Worm (Caenorhabditis elegans) whole organism, young adult: Measurements from ENCODE around the gene calu-1.

Experiments used
- B0261.1 ChIP-seq: sonication (generic microtip); optimal IDR thresholded peaks from 2 replicates; lab custom pipeline; 2016; ENCODE audit warnings: mild to moderate bottlenecking, missing genetic modification characterization, moderate library complexity, missing compliant biosample characterization
- Y56A3A.18 ChIP-seq: fragments of 200-800 bp; sonication (Bioruptor generic); IDR thresholded peaks from 2 replicates; pipeline ENCODE4 v1.3.6; 2022; ENCODE audit warnings: missing genetic modification reagents, missing genetic modification characterization, missing compliant biosample characterization
- ceh-27 ChIP-seq: fragments of 200-800 bp; sonication (Bioruptor generic); optimal IDR thresholded peaks from 2 replicates; lab custom pipeline; 2018; ENCODE audit warnings: mild to moderate bottlenecking, missing genetic modification characterization, moderate library complexity, missing compliant biosample characterization
- hmg-1.2 ChIP-seq: fragments of 200-800 bp; sonication (Bioruptor generic); IDR thresholded peaks from 2 replicates; pipeline ENCODE4 v1.3.6; 2022; ENCODE audit warnings: missing genetic modification reagents, missing genetic modification characterization, missing compliant biosample characterization
- let-526 ChIP-seq: fragments of 200-800 bp; sonication (Bioruptor generic); IDR thresholded peaks from 2 replicates; pipeline ENCODE4 v1.3.6; 2022; ENCODE audit warnings: missing genetic modification reagents, missing genetic modification characterization, missing compliant biosample characterization
- nfya-1 ChIP-seq: sonication (generic microtip); optimal IDR thresholded peaks from 2 replicates; lab custom pipeline; 2017; ENCODE audit warnings: antibody characterized with exemption, missing compliant biosample characterization, missing genetic modification characterization, borderline replicate concordance; ENCODE audit not compliant: insufficient read depth
- nhr-90 ChIP-seq: sonication (generic microtip); optimal IDR thresholded peaks from 2 replicates; lab custom pipeline; 2016; ENCODE audit warnings: missing genotype, mild to moderate bottlenecking, missing genetic modification characterization, missing compliant biosample characterization
- pha-4 ChIP-seq: fragments of 150-350 bp; sonication (generic microtip); optimal IDR thresholded peaks from 2 replicates; lab custom pipeline; 2014; ENCODE audit warnings: missing biosample characterization, missing genetic modification reagents, missing genetic modification characterization
- tlf-1 ChIP-seq: fragments of 200-800 bp; sonication (Bioruptor generic); optimal IDR thresholded peaks from 2 replicates; lab custom pipeline; 2018; ENCODE audit warnings: mild to moderate bottlenecking, missing genetic modification characterization, missing compliant biosample characterization
- ztf-28 ChIP-seq: fragments of 200-800 bp; sonication (Bioruptor generic); IDR thresholded peaks from 2 replicates; pipeline ENCODE4 v1.3.6; 2022; ENCODE audit warnings: missing genetic modification reagents, missing genetic modification characterization, missing compliant biosample characterization

DNA sequence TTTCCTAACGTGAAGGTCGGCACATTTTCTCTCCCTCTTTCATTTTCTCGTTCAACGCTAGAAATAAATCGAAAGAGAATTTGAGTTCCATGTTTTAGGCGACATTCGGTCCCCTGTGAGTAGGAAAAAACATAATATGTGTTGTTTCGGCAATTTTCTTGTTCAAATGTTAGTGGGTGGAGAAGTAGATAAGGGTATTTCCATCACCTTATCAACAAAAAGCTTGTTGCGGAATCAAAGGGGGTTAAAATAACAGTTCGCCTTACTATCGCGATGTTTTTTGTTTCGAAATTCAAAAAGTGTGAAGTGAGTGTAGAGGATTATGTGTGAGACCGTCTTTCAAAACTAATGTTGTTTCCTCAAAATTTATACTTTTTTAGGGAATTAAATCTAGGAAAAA, 10.9 kb upstream of the calu-1 start:
- TF ChIP-seq nhr-90 (no peak), nfya-1 (tag; lab: Kevin White, UChicago) (no peak), tlf-1 (GFP tag; lab: Kevin White, UChicago) (no peak), let-526 (GFP tag; lab: Robert Waterston, UW) (no peak), pha-4 (tag; lab: Kevin White, UChicago) (no peak), B0261.1 (tag; lab: Kevin White, UChicago) (no peak), ztf-28 (GFP tag; lab: Robert Waterston, UW) (no peak), hmg-1.2 (GFP tag; lab: Robert Waterston, UW) (no peak), Y56A3A.18 (GFP tag; lab: Robert Waterston, UW) (no peak), ceh-27 (no peak)
